Fruit fly (Drosophila melanogaster): Measurements from ENCODE around the gene CG14965.

The CG14965 gene

dm6 chr3L:3222643-3223389, 30.5 kb upstream of the CG14965 start, which contains the start of the genes RpL28 and eIF1:
Gene RpL28, minus strand, starts transcription at chr3L:3222960.
Gene eIF1, plus strand, starts transcription at chr3L:3223341.
- TF ChIP-seq EcR (GFP tag; optimal IDR thresholded peaks at IDR 0.05) = no peak
- TF ChIP-seq Dll (optimal IDR thresholded peaks at IDR 0.05) = no peak
- no peak for TF ChIP-seq pan (optimal IDR thresholded peaks at IDR 0.05)
- TF ChIP-seq psq (optimal IDR thresholded peaks at IDR 0.05) = no peak
- TF ChIP-seq usp (GFP tag; optimal IDR thresholded peaks at IDR 0.05) = no peak
- no peak for TF ChIP-seq CG8478 (optimal IDR thresholded peaks at IDR 0.05)

dm6 chr3L:3218859-3219258, 26.6 kb upstream of the CG14965 start, which contains the start of the genes hob and nSMase:
Gene hob, minus strand, starts transcription at chr3L:3218920.
Gene nSMase, plus strand, starts transcription at chr3L:3219156.
- TF ChIP-seq EcR (GFP tag; optimal IDR thresholded peaks at IDR 0.05) (no peak), pan (optimal IDR thresholded peaks at IDR 0.05) (no peak), CG8478 (optimal IDR thresholded peaks at IDR 0.05) (no peak), usp (GFP tag; optimal IDR thresholded peaks at IDR 0.05) (no peak), Dll (optimal IDR thresholded peaks at IDR 0.05) (no peak), psq (optimal IDR thresholded peaks at IDR 0.05) (no peak)

dm6 chr3L:3208895-3209294, 16.6 kb upstream of the CG14965 start, which contains the start of the genes CG32269 and CG32270:
Gene CG32269, minus strand, starts transcription at chr3L:3208985.
Gene CG32270, minus strand, starts transcription at chr3L:3208985.
- TF ChIP-seq pan (optimal IDR thresholded peaks at IDR 0.05) (no peak), Dll (optimal IDR thresholded peaks at IDR 0.05) (no peak), psq (optimal IDR thresholded peaks at IDR 0.05) (no peak), usp (GFP tag; optimal IDR thresholded peaks at IDR 0.05) (no peak), CG8478 (optimal IDR thresholded peaks at IDR 0.05) (no peak), EcR (GFP tag; optimal IDR thresholded peaks at IDR 0.05) (no peak)

dm6 chr3L:3206263-3206662, 14.0 kb upstream of the CG14965 start, which contains the start of gene CG33160:
Gene CG33160, minus strand, starts transcription at chr3L:3206363.
- no peak for TF ChIP-seq EcR (GFP tag; optimal IDR thresholded peaks at IDR 0.05)
- no peak for TF ChIP-seq usp (GFP tag; optimal IDR thresholded peaks at IDR 0.05)
- TF ChIP-seq Dll (optimal IDR thresholded peaks at IDR 0.05) = no peak
- TF ChIP-seq psq (optimal IDR thresholded peaks at IDR 0.05) = no peak
- TF ChIP-seq CG8478 (optimal IDR thresholded peaks at IDR 0.05) = no peak
- no peak for TF ChIP-seq pan (optimal IDR thresholded peaks at IDR 0.05)

dm6 chr3L:3205349-3205748, 13.1 kb upstream of the CG14965 start, which contains the start of gene CG32277:
Gene CG32277, minus strand, starts transcription at chr3L:3205449.
- TF ChIP-seq CG8478 (optimal IDR thresholded peaks at IDR 0.05) (no peak), pan (optimal IDR thresholded peaks at IDR 0.05) (no peak), Dll (optimal IDR thresholded peaks at IDR 0.05) (no peak), usp (GFP tag; optimal IDR thresholded peaks at IDR 0.05) (no peak), EcR (GFP tag; optimal IDR thresholded peaks at IDR 0.05) (no peak), psq (optimal IDR thresholded peaks at IDR 0.05) (no peak)

dm6 chr3L:3204348-3204747, 12.1 kb upstream of the CG14965 start, which contains the start of gene CG33159:
Gene CG33159, minus strand, starts transcription at chr3L:3204448.
- TF ChIP-seq Dll (optimal IDR thresholded peaks at IDR 0.05) (no peak), usp (GFP tag; optimal IDR thresholded peaks at IDR 0.05) (no peak), pan (optimal IDR thresholded peaks at IDR 0.05) (no peak), CG8478 (optimal IDR thresholded peaks at IDR 0.05) (no peak), psq (optimal IDR thresholded peaks at IDR 0.05) (no peak), EcR (GFP tag; optimal IDR thresholded peaks at IDR 0.05) (no peak)

dm6 chr3L:3203062-3203461, 10.8 kb upstream of the CG14965 start, which contains the start of gene CG32271:
Gene CG32271, minus strand, starts transcription at chr3L:3203162.
- TF ChIP-seq usp (GFP tag; optimal IDR thresholded peaks at IDR 0.05) (no peak), Dll (optimal IDR thresholded peaks at IDR 0.05) (no peak), psq (optimal IDR thresholded peaks at IDR 0.05) (no peak), CG8478 (optimal IDR thresholded peaks at IDR 0.05) (no peak), pan (optimal IDR thresholded peaks at IDR 0.05) (no peak), EcR (GFP tag; optimal IDR thresholded peaks at IDR 0.05) (no peak)

- TF ChIP-seq usp (GFP tag; optimal IDR thresholded peaks at IDR 0.05) (no peak), Dll (optimal IDR thresholded peaks at IDR 0.05) (no peak), pan (optimal IDR thresholded peaks at IDR 0.05) (no peak), CG8478 (optimal IDR thresholded peaks at IDR 0.05) (no peak), EcR (GFP tag; optimal IDR thresholded peaks at IDR 0.05) (no peak), psq (optimal IDR thresholded peaks at IDR 0.05) (no peak)
These were observed 6.4 kb upstream of the CG14965 start, which contains the start of the genes CG32276 and gry for dm6 chr3L:3198447-3199402. Gene CG32276, minus strand, starts transcription at chr3L:3199047. Gene gry, plus strand, starts transcription at chr3L:3199090.

dm6 chr3L:3197464-3197863, 5.2 kb upstream of the CG14965 start, which contains the start of gene CG14966:
Gene CG14966, minus strand, starts transcription at chr3L:3197631.
- TF ChIP-seq pan (optimal IDR thresholded peaks at IDR 0.05) (no peak), psq (optimal IDR thresholded peaks at IDR 0.05) (no peak), EcR (GFP tag; optimal IDR thresholded peaks at IDR 0.05) (no peak), Dll (optimal IDR thresholded peaks at IDR 0.05) (no peak), CG8478 (optimal IDR thresholded peaks at IDR 0.05) (no peak), usp (GFP tag; optimal IDR thresholded peaks at IDR 0.05) (no peak)

- TF ChIP-seq Dll (optimal IDR thresholded peaks at IDR 0.05) (no peak), psq (optimal IDR thresholded peaks at IDR 0.05) (no peak), CG8478 (optimal IDR thresholded peaks at IDR 0.05) (no peak), pan (optimal IDR thresholded peaks at IDR 0.05) (no peak)
These were observed 1.8 kb upstream of the CG14965 start for dm6 chr3L:3194059-3194458.

dm6 chr3L:3192912-3193311, 621 bp upstream of the CG14965 start, which contains the start of gene Hsp83:
Gene Hsp83, plus strand, starts transcription at chr3L:3192969.
- TF ChIP-seq CG8478 (optimal IDR thresholded peaks at IDR 0.05) (no peak), pan (optimal IDR thresholded peaks at IDR 0.05) (no peak), usp (GFP tag; optimal IDR thresholded peaks at IDR 0.05) (no peak), psq (optimal IDR thresholded peaks at IDR 0.05) (no peak), Dll (optimal IDR thresholded peaks at IDR 0.05) (no peak)
